Worm (Caenorhabditis elegans) whole organism, late embryonic: Measurements from ENCODE around the gene mdt-26.

ENCODE experiments used
- K09A11.1 ChIP-seq: sonication (generic microtip); optimal IDR thresholded peaks from 2 replicates; lab custom pipeline; 2017; ENCODE audit warnings: antibody characterized with exemption, mild to moderate bottlenecking, missing genetic modification characterization, missing compliant biosample characterization; ENCODE audit not compliant: insufficient read depth
- ama-1 ChIP-seq: fragments of 150-350 bp; optimal IDR thresholded peaks from 2 replicates; lab custom pipeline; 2014
- ceh-19 ChIP-seq: fragments of 200-800 bp; sonication (Bioruptor generic); optimal IDR thresholded peaks from 2 replicates; lab custom pipeline; 2018; ENCODE audit warnings: mild to moderate bottlenecking, missing genetic modification characterization, missing compliant biosample characterization
- elt-2 ChIP-seq: sonication (generic microtip); optimal IDR thresholded peaks from 2 replicates; lab custom pipeline; 2016; ENCODE audit warnings: missing genetic modification reagents, missing genetic modification characterization, missing compliant biosample characterization
- hlh-30 ChIP-seq: sonication (generic microtip); optimal IDR thresholded peaks from 2 replicates; lab custom pipeline; 2017; ENCODE audit warnings: antibody characterized with exemption, missing genetic modification characterization, missing compliant biosample characterization; ENCODE audit not compliant: insufficient read depth
- sox-4 ChIP-seq: sonication (generic microtip); optimal IDR thresholded peaks from 2 replicates; lab custom pipeline; 2017; ENCODE audit warnings: mild to moderate bottlenecking, missing genetic modification characterization, inconsistent platforms, missing compliant biosample characterization

- TF ChIP-seq elt-2 (tag; lab: Kevin White, UChicago), result peak; percentile 21
- peak; percentile 66 for TF ChIP-seq ama-1
- no peak for TF ChIP-seq sox-4 (tag; lab: Kevin White, UChicago)
- no peak for TF ChIP-seq ceh-19 (GFP tag; lab: Kevin White, UChicago)
- no peak for TF ChIP-seq K09A11.1 (tag; lab: Kevin White, UChicago)
- peak; percentile 15 for TF ChIP-seq hlh-30 (tag; lab: Kevin White, UChicago)
Measured at ce11 chrII:5701485-5701884, 40.5 kb downstream of the mdt-26 start.
